Fruit fly (Drosophila melanogaster): ENCODE results near the gene Vti1a.
A peak's percentile ranks its signal among the peaks of the same experiment; 100 is the strongest.

The Vti1a gene

DNA sequence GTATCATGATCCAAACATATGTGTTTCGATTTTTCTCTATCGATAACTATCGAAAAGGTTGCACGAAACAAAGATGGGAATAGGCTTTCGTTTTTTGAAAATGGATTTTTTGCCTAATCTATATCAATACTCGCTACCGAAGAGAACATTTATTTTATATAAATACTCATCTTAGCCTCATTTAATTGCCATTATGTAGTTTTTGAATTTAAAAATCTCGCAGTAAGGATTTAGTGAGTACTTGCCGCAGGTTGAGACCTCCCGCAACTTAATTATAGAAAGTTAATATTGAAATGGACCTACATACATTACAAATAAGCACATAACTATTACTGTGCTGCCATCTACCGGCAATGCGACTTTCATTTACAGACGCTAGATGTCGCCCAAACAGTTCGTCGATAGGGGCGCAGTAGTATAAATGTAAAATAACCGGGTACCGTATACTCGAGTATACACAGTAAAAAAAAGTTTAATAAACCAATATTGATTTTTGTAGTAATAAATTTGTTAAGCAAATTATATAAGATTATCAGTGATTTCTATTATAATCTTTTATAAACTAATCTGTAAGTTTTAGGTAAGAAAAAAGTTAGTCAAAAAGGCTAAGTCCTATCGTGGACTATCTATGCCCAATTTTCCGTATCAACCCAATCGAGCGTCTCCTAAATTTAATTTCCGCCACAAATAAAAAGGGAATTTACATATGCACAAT lies 19.3 kb upstream of the Vti1a start, which contains the start of gene CG13896 (continued):
- TF ChIP-seq Dif (GFP tag; optimal IDR thresholded peaks at IDR 0.05; ENCODE audit: partially characterized antibody) (no peak), foxo (GFP tag; optimal IDR thresholded peaks at IDR 0.05) (peak in 1 of 2 experiments; percentile 94), Sp1 (GFP tag; optimal IDR thresholded peaks at IDR 0.05) (peak; percentile 32), OdsH (GFP tag; optimal IDR thresholded peaks at IDR 0.05) (peak; percentile 86), Hnf4 (GFP tag; optimal IDR thresholded peaks at IDR 0.05) (peak; percentile 93), dl (GFP tag; optimal IDR thresholded peaks at IDR 0.05; ENCODE audit: insufficient read depth in 1 of 2, partially characterized antibody in 2 of 2) (no peak), fru (GFP tag; optimal IDR thresholded peaks at IDR 0.05) (peak; percentile 87), CG32264 (GFP tag; optimal IDR thresholded peaks at IDR 0.05) (no peak), br (GFP tag; optimal IDR thresholded peaks at IDR 0.05) (peak; percentile 86)

DNA sequence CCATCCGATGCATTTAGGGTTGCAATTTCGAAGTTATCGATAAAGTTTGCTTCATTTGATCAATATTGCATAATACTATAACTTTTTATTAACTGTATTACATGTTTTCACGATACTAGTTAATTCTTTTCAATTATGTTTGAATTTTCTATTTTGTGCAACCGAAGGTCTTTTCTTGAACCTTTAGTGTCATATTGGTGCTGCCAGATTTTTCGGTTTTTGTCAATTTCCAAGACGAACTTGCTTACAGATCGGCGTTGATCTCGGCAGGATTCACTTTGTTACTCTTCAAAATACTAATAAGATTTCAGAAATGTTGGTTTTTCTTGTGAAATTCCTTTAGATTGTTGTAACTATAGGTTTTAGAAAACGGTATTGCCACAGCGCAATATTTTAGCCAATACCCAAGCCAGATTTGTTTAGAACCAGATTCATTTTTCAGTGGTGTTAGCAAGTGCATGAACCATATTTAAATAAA lies 17.7 kb upstream of the Vti1a start, which contains the start of gene CkIIalpha-i3:
Gene CkIIalpha-i3 (minus strand): TSS at position 263 of the 478 bp plus-strand sequence.
- TF ChIP-seq Myc (optimal IDR thresholded peaks at IDR 0.05) (peak; percentile 11), tai (GFP tag; optimal IDR thresholded peaks at IDR 0.05) (peak; percentile 50), dl (GFP tag; optimal IDR thresholded peaks at IDR 0.05; ENCODE audit: insufficient read depth in 1 of 2, partially characterized antibody in 2 of 2) (no peak)

DNA sequence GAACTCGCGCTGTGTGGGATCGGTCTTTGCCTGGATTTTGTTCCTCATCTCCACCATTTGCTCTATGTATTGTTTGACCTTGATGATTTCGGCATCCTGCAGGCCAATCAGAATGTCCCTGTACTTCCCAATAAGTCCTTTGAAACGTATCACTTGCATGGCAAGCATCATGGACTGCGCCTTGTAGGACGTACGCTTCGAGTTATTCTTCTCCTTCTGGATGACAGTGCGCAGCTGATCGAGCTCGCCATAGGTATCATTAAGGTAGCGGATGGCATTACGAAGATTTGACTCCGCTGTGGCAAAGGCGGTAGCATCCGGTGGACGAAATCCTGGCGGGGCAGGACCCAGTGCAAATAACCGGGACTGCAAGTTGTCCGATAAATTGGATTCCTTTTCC lies 17.2 kb upstream of the Vti1a start:
- TF ChIP-seq Vsx2 (GFP tag; optimal IDR thresholded peaks at IDR 0.05; ENCODE audit: partially characterized antibody) (no peak), Myc (optimal IDR thresholded peaks at IDR 0.05) (no peak), dl (GFP tag; optimal IDR thresholded peaks at IDR 0.05; ENCODE audit: insufficient read depth in 1 of 2, partially characterized antibody in 2 of 2) (no peak), fru (GFP tag; optimal IDR thresholded peaks at IDR 0.05) (no peak), CG32264 (GFP tag; optimal IDR thresholded peaks at IDR 0.05) (no peak), rgr (GFP tag; optimal IDR thresholded peaks at IDR 0.05) (no peak), Hnf4 (GFP tag; optimal IDR thresholded peaks at IDR 0.05) (no peak), foxo (GFP tag; optimal IDR thresholded peaks at IDR 0.05) (no peak), Jra (GFP tag; optimal IDR thresholded peaks at IDR 0.05) (no peak), br (GFP tag; optimal IDR thresholded peaks at IDR 0.05) (no peak), dmrt93B (GFP tag; optimal IDR thresholded peaks at IDR 0.05) (no peak), OdsH (GFP tag; optimal IDR thresholded peaks at IDR 0.05) (no peak)

DNA sequence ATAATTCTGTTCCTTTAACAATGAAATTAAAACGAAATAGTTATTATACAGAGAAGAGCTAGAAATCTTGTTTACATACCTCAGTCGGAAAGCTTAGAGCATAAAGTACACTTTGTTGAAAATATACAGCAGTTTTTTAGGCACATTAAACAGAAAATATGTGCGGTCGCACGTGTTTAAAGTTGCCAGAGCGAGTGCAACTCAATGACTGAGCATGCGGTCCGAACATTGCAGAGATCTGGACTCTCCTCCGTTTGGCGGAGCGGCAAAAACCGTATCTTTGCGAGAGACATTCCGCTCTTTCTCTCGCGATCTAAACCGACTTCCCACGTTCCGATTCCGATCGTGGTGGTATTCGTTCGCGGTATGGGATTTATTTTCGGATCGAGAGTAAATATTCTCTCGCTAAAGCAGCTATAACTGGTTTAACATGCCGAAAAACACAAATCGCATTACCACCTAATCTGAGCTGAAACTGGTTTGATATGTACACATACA lies 15.3 kb upstream of the Vti1a start, which contains the start of gene CG13895:
Gene CG13895 (minus strand): TSS at position 214 of the 498 bp plus-strand sequence.
- TF ChIP-seq Myc (optimal IDR thresholded peaks at IDR 0.05), result no peak
- TF ChIP-seq dl (GFP tag; optimal IDR thresholded peaks at IDR 0.05; ENCODE audit: insufficient read depth in 1 of 2, partially characterized antibody in 2 of 2), result peak; percentile 18 to 59
- no peak for TF ChIP-seq dsf (GFP tag; optimal IDR thresholded peaks at IDR 0.05; ENCODE audit: borderline replicate concordance)
- no peak for TF ChIP-seq GATAd (GFP tag; optimal IDR thresholded peaks at IDR 0.05)
- TF ChIP-seq Sp1 (GFP tag; optimal IDR thresholded peaks at IDR 0.05), result peak; percentile 8
- peak; percentile 63 for TF ChIP-seq Dif (GFP tag; optimal IDR thresholded peaks at IDR 0.05; ENCODE audit: partially characterized antibody)
- TF ChIP-seq Mio (GFP tag; optimal IDR thresholded peaks at IDR 0.05), result no peak
- TF ChIP-seq h (GFP tag; optimal IDR thresholded peaks at IDR 0.05), result no peak
- no peak for TF ChIP-seq sage (GFP tag; optimal IDR thresholded peaks at IDR 0.05)

DNA sequence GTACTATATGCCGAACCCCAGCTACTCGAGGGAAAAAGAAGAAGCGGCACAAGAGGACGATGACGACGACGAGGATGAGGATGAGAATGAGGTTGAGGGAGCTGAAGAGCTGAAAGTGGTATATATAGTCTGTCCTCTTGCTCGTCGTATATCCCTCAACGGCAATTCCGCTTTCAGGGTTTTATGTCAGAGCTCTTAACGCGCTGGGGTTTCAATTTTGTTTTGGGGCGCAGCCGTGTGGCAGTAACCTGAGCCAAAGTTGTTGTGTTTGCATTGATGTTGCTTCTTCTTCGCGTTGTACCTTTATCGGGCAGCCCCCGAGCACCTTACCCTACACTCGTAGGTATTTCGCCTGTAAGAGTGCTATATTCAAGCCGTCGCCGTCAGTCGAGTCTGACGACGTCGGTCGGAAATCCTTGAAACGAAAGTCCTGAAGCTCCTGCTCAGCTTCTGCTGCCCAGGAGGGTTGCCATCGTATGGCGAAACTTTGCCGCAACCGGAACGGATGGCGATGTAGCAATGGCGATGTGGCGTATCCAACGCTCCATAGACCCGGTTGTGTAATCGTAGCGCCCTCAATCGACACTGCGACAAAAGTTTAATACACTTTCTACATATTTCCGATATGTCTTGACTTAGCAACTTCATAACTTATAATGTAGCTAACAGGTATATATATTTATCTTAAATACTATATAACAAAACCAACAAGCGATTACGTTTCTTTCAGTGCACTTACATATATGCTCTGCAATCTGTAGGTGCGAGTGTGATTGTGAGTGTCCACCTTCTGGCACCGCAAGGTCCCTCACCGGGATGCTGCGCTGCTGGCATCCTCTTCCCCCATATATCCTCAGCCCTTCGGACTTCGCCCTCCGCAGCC lies 12.2 kb upstream of the Vti1a start:
- TF ChIP-seq fru (GFP tag; optimal IDR thresholded peaks at IDR 0.05) (peak; percentile 16), h (GFP tag; optimal IDR thresholded peaks at IDR 0.05) (peak; percentile 5), tai (GFP tag; optimal IDR thresholded peaks at IDR 0.05) (no peak), CG9705 (GFP tag; optimal IDR thresholded peaks at IDR 0.05) (no peak), rgr (GFP tag; optimal IDR thresholded peaks at IDR 0.05) (peak; percentile 15), sage (GFP tag; optimal IDR thresholded peaks at IDR 0.05) (no peak), CrebA (GFP tag; optimal IDR thresholded peaks at IDR 0.05; ENCODE audit: borderline replicate concordance) (no peak), GATAd (GFP tag; optimal IDR thresholded peaks at IDR 0.05) (no peak), pan (optimal IDR thresholded peaks at IDR 0.05) (no peak), usp (GFP tag; optimal IDR thresholded peaks at IDR 0.05) (no peak), Dfd (GFP tag; optimal IDR thresholded peaks at IDR 0.05) (no peak), dsf (GFP tag; optimal IDR thresholded peaks at IDR 0.05; ENCODE audit: borderline replicate concordance) (no peak), foxo (GFP tag; optimal IDR thresholded peaks at IDR 0.05) (peak in 1 of 2 experiments; percentile 23), woc (GFP tag; optimal IDR thresholded peaks at IDR 0.05) (no peak), OdsH (GFP tag; optimal IDR thresholded peaks at IDR 0.05) (peak; percentile 20), N (GFP tag; optimal IDR thresholded peaks at IDR 0.05) (no peak), Sp1 (GFP tag; optimal IDR thresholded peaks at IDR 0.05) (peak; percentile 5), Mio (GFP tag; optimal IDR thresholded peaks at IDR 0.05) (no peak), dmrt93B (GFP tag; optimal IDR thresholded peaks at IDR 0.05) (no peak), Jra (GFP tag; optimal IDR thresholded peaks at IDR 0.05) (no peak), brk (GFP tag; optimal IDR thresholded peaks at IDR 0.05) (no peak), CG32264 (GFP tag; optimal IDR thresholded peaks at IDR 0.05) (no peak), Rel (GFP tag; optimal IDR thresholded peaks at IDR 0.05) (no peak), Rel (tag; optimal IDR thresholded peaks at IDR 0.05) (no peak), Myc (optimal IDR thresholded peaks at IDR 0.05) (no peak), lola (GFP tag; optimal IDR thresholded peaks at IDR 0.05) (no peak)
